Worm (Caenorhabditis elegans): ENCODE measurements around the gene bcc-1.

ce11 chrIV:11067003-11067402 lies 25.3 kb downstream of the bcc-1 start, which contains the start of gene ttr-17:
- TF ChIP-seq ama-1 (optimal IDR thresholded peaks at IDR 0.05) (no peak), ceh-48 (tag; optimal IDR thresholded peaks at IDR 0.05) (no peak), pha-4 (tag; optimal IDR thresholded peaks at IDR 0.05) (no peak), sdc-2 (tag; optimal IDR thresholded peaks at IDR 0.05) (no peak), fkh-6 (tag; optimal IDR thresholded peaks at IDR 0.05) (no peak), Y22D7AL.16 (tag; optimal IDR thresholded peaks at IDR 0.05) (no peak), sox-4 (tag; optimal IDR thresholded peaks at IDR 0.05) (no peak), dmd-4 (tag; optimal IDR thresholded peaks at IDR 0.05; ENCODE audit: borderline replicate concordance) (no peak), hlh-13 (GFP tag; optimal IDR thresholded peaks at IDR 0.05) (no peak), hlh-8 (tag; optimal IDR thresholded peaks at IDR 0.05) (no peak), unc-55 (GFP tag; optimal IDR thresholded peaks at IDR 0.05) (no peak), pqm-1 (tag; optimal IDR thresholded peaks at IDR 0.05) (no peak)

All from whole organism, late embryonic.